Worm (Caenorhabditis elegans) whole organism, L4 larva: Measurements from ENCODE around the gene str-177.

Experiments used
- aly-2 ChIP-seq: sonication (generic microtip); optimal IDR thresholded peaks from 2 replicates; lab custom pipeline; 2018; ENCODE audit warnings: missing biosample characterization, missing genetic modification characterization
- attf-4 ChIP-seq: sonication (generic microtip); optimal IDR thresholded peaks from 3 replicates; lab custom pipeline; 2017; ENCODE audit warnings: missing biosample characterization, missing genetic modification characterization
- fos-1 ChIP-seq: fragments of 150-350 bp; optimal IDR thresholded peaks from 2 replicates; lab custom pipeline; 2014; ENCODE audit warnings: missing biosample characterization, missing genetic modification characterization
- jun-1 ChIP-seq: fragments of 150-350 bp; optimal IDR thresholded peaks from 2 replicates; lab custom pipeline; 2014; ENCODE audit warnings: missing biosample characterization, missing genetic modification reagents, missing genetic modification characterization
- madf-5 ChIP-seq, 2 experiments: fragments of 200-800 bp; sonication (Bioruptor generic); IDR thresholded peaks; 2 replicates each; pipeline ENCODE4 v1.3.6; 2022; ENCODE audit warnings: missing compliant biosample characterization in 2 of 2, missing genetic modification characterization in 2 of 2
- nhr-102 ChIP-seq: sonication (generic microtip); optimal IDR thresholded peaks from 2 replicates; lab custom pipeline; 2016; ENCODE audit warnings: mild to moderate bottlenecking, missing genetic modification characterization, moderate library complexity, missing compliant biosample characterization
- pha-4 ChIP-seq, 2 experiments: fragments of 150-350 bp in 1 of 2; fragments of 200-800 bp in 1 of 2; sonication (Bioruptor generic) in 1 of 2; IDR thresholded peaks in 1 of 2; optimal IDR thresholded peaks in 1 of 2; 2 replicates each; pipeline versions ENCODE4 v1.3.6 to Lab custom; 2014 to 2022; ENCODE audit warnings: missing genetic modification characterization in 2 of 2, missing genetic modification reagents in 2 of 2, missing biosample characterization in 1 of 2, missing compliant biosample characterization in 1 of 2
- saeg-2 ChIP-seq: fragments of 200-800 bp; sonication (Bioruptor generic); IDR thresholded peaks from 2 replicates; pipeline ENCODE4 v1.3.6; 2022; ENCODE audit warnings: missing genetic modification reagents, missing genetic modification characterization, missing compliant biosample characterization
- skn-1 ChIP-seq: fragments of 150-350 bp; optimal IDR thresholded peaks from 2 replicates; lab custom pipeline; 2014; ENCODE audit warnings: missing biosample characterization, missing genetic modification characterization

ce11 chrV:9173789-9174188, 25.0 kb downstream of the str-177 start, which contains the start of gene pqn-16:
- TF ChIP-seq saeg-2 (no peak), aly-2 (no peak), fos-1 (tag; lab: Kevin White, UChicago) (no peak), madf-5 (GFP tag; IDR thresholded peaks at IDR 0.05; lab: Robert Waterston, UW) (no peak), nhr-102 (no peak), jun-1 (tag; lab: Kevin White, UChicago) (no peak), attf-4 (no peak), pha-4 (GFP tag; IDR thresholded peaks at IDR 0.05; lab: Robert Waterston, UW) (no peak), pha-4 (tag; optimal IDR thresholded peaks at IDR 0.05; lab: Kevin White, UChicago) (no peak), skn-1 (tag; lab: Kevin White, UChicago) (no peak)
